Worm (Caenorhabditis elegans) whole organism, late embryonic: ENCODE results near the gene ZK822.1.

ENCODE experiments used
- C38D4.7 ChIP-seq: fragments of 200-800 bp; sonication (Bioruptor generic); optimal IDR thresholded peaks from 2 replicates; lab custom pipeline; 2018; ENCODE audit warnings: mild to moderate bottlenecking, missing genetic modification characterization, moderate library complexity, missing compliant biosample characterization
- F13H6.1 ChIP-seq: sonication (generic microtip); optimal IDR thresholded peaks from 2 replicates; lab custom pipeline; 2016; ENCODE audit warnings: missing genetic modification characterization, missing compliant biosample characterization
- T23F11.4 ChIP-seq: fragments of 200-800 bp; sonication (Bioruptor generic); optimal IDR thresholded peaks from 2 replicates; lab custom pipeline; 2018; ENCODE audit warnings: mild to moderate bottlenecking, missing genetic modification characterization, missing compliant biosample characterization
- ama-1 ChIP-seq: fragments of 150-350 bp; optimal IDR thresholded peaks from 2 replicates; lab custom pipeline; 2014
- ceh-18 ChIP-seq: sonication (generic microtip); optimal IDR thresholded peaks from 2 replicates; lab custom pipeline; 2016; ENCODE audit warnings: missing genetic modification characterization, missing compliant biosample characterization
- ceh-2 ChIP-seq: sonication (generic microtip); optimal IDR thresholded peaks from 2 replicates; lab custom pipeline; 2016; ENCODE audit warnings: missing genotype, missing genetic modification characterization, missing compliant biosample characterization
- ceh-24 ChIP-seq: sonication (generic microtip); optimal IDR thresholded peaks from 2 replicates; lab custom pipeline; 2016; ENCODE audit warnings: mild to moderate bottlenecking, missing genetic modification characterization, missing compliant biosample characterization
- ceh-31 ChIP-seq: sonication (generic microtip); optimal IDR thresholded peaks from 2 replicates; lab custom pipeline; 2016; ENCODE audit warnings: missing genetic modification characterization, missing compliant biosample characterization
- ceh-45 ChIP-seq: fragments of 200-800 bp; sonication (Bioruptor generic); IDR thresholded peaks from 2 replicates; pipeline ENCODE4 v1.3.6; 2022; ENCODE audit warnings: missing genetic modification reagents, missing genetic modification characterization, missing compliant biosample characterization
- ceh-48 ChIP-seq: sonication (generic microtip); optimal IDR thresholded peaks from 2 replicates; lab custom pipeline; 2016; ENCODE audit warnings: missing genetic modification characterization, inconsistent platforms, missing compliant biosample characterization
- ceh-9 ChIP-seq: sonication (generic microtip); optimal IDR thresholded peaks from 2 replicates; lab custom pipeline; 2016; ENCODE audit warnings: mild to moderate bottlenecking, missing genetic modification characterization, inconsistent platforms, missing compliant biosample characterization
- che-1 ChIP-seq: sonication (generic microtip); optimal IDR thresholded peaks from 2 replicates; lab custom pipeline; 2016; ENCODE audit warnings: mild to moderate bottlenecking, missing genetic modification characterization, missing compliant biosample characterization
- dmd-4 ChIP-seq: sonication (generic microtip); optimal IDR thresholded peaks from 2 replicates; lab custom pipeline; 2016; ENCODE audit warnings: borderline replicate concordance, missing genetic modification characterization, missing compliant biosample characterization
- elt-2 ChIP-seq: sonication (generic microtip); optimal IDR thresholded peaks from 2 replicates; lab custom pipeline; 2016; ENCODE audit warnings: missing genetic modification reagents, missing genetic modification characterization, missing compliant biosample characterization
- ets-4 ChIP-seq: sonication (generic microtip); optimal IDR thresholded peaks from 2 replicates; lab custom pipeline; 2016; ENCODE audit warnings: missing genetic modification characterization, missing compliant biosample characterization
- fkh-10 ChIP-seq: fragments of 150-350 bp; optimal IDR thresholded peaks from 2 replicates; lab custom pipeline; 2014; ENCODE audit warnings: missing biosample characterization, missing genetic modification reagents, missing genetic modification characterization
- gmeb-2 ChIP-seq: sonication (generic microtip); optimal IDR thresholded peaks from 2 replicates; lab custom pipeline; 2016; ENCODE audit warnings: missing genetic modification characterization, inconsistent platforms, missing compliant biosample characterization
- hlh-30 ChIP-seq: sonication (generic microtip); optimal IDR thresholded peaks from 2 replicates; lab custom pipeline; 2017; ENCODE audit warnings: antibody characterized with exemption, missing genetic modification characterization, missing compliant biosample characterization; ENCODE audit not compliant: insufficient read depth
- hlh-8 ChIP-seq: sonication (generic microtip); optimal IDR thresholded peaks from 2 replicates; lab custom pipeline; 2016; ENCODE audit warnings: missing genotype, missing genetic modification characterization, missing compliant biosample characterization
- lin-11 ChIP-seq: fragments of 200-800 bp; sonication (Bioruptor generic); optimal IDR thresholded peaks from 2 replicates; lab custom pipeline; 2018; ENCODE audit warnings: mild to moderate bottlenecking, missing genetic modification characterization, missing compliant biosample characterization
- mec-3 ChIP-seq: sonication (generic microtip); optimal IDR thresholded peaks from 2 replicates; lab custom pipeline; 2016; ENCODE audit warnings: borderline replicate concordance, missing genetic modification characterization, missing compliant biosample characterization
- nhr-11 ChIP-seq: fragments of 150-350 bp; optimal IDR thresholded peaks from 2 replicates; lab custom pipeline; 2014; ENCODE audit warnings: missing biosample characterization, missing genetic modification characterization
- nhr-232 ChIP-seq: sonication (generic microtip); optimal IDR thresholded peaks from 2 replicates; lab custom pipeline; 2016; ENCODE audit warnings: missing genetic modification characterization, missing compliant biosample characterization
- pat-9 ChIP-seq: fragments of 200-800 bp; sonication (Bioruptor generic); optimal IDR thresholded peaks from 2 replicates; lab custom pipeline; 2018; ENCODE audit warnings: mild to moderate bottlenecking, missing genetic modification characterization, moderate library complexity, missing compliant biosample characterization
- pax-1 ChIP-seq: fragments of 150-350 bp; optimal IDR thresholded peaks from 2 replicates; lab custom pipeline; 2014; ENCODE audit warnings: missing biosample characterization, missing genetic modification characterization
- pha-2 ChIP-seq: sonication (generic microtip); optimal IDR thresholded peaks from 2 replicates; lab custom pipeline; 2017; ENCODE audit warnings: mild to moderate bottlenecking, missing genetic modification characterization, missing compliant biosample characterization
- sox-4 ChIP-seq: sonication (generic microtip); optimal IDR thresholded peaks from 2 replicates; lab custom pipeline; 2017; ENCODE audit warnings: mild to moderate bottlenecking, missing genetic modification characterization, inconsistent platforms, missing compliant biosample characterization
- ttx-3 ChIP-seq: sonication (generic microtip); optimal IDR thresholded peaks from 2 replicates; lab custom pipeline; 2016; ENCODE audit warnings: missing genetic modification reagents, missing genetic modification characterization, missing compliant biosample characterization
- unc-42 ChIP-seq: sonication (generic microtip); optimal IDR thresholded peaks from 2 replicates; lab custom pipeline; 2016; ENCODE audit warnings: missing genotype, missing genetic modification characterization, missing compliant biosample characterization
- unc-86 ChIP-seq: sonication (generic microtip); optimal IDR thresholded peaks from 2 replicates; lab custom pipeline; 2016; ENCODE audit warnings: missing genetic modification characterization, missing compliant biosample characterization

ZK822.1 gene

DNA sequence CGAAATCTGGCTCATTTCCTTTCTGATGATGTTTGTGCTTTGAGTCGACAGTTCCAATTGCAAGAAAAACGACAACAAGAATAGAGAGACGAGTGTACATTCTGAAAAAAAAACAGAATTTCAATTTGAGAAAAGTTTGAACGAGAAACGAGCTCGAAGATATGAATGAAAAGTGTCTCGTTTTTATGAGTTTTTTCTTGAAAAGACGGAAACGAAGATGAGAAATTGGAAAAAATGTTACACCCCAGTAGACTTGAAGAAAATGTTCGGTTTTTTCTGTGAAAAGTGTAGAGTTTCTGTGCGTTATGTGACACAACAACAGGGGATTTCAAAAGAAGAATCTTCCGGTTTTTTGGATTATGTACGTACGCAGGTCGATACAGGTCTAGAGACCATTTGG is 1.1 kb upstream of the ZK822.1 start, which contains the start of gene srlf-31:
Gene srlf-31, minus strand, starts transcription at position 101 of the 400 bp plus-strand sequence.
- TF ChIP-seq nhr-11 (tag; lab: Kevin White, UChicago) (no peak), ceh-2 (tag; lab: Kevin White, UChicago) (no peak), F13H6.1 (no peak), ama-1 (lab: Kevin White, UChicago) (no peak)

DNA sequence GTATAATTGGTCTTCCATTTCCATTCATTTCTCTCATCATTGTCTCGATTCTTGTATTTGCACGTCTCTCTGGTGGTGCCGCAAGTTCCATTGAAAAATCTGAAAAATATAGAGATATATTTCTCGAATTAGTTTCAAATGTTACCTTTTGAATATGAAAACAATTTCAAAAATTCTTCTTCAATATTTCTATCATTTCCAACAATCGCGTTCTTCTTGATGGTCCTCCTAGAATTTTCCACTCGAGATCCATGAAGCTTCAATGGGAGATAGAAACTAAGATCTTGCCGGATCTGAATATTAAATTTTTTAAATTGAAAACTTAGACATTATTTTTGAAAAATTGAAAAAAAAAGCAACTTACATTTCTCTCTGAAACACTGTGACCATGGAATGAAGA is 2.9 kb downstream of the ZK822.1 start:
- no peak for TF ChIP-seq ceh-2 (tag; lab: Kevin White, UChicago)
- no peak for TF ChIP-seq nhr-232 (tag; lab: Kevin White, UChicago)
- TF ChIP-seq pax-1 (tag; lab: Kevin White, UChicago): no peak
- no peak for TF ChIP-seq gmeb-2 (tag; lab: Kevin White, UChicago)
- no peak for TF ChIP-seq lin-11 (tag; lab: Kevin White, UChicago)
- no peak for TF ChIP-seq ceh-31 (tag; lab: Kevin White, UChicago)
- TF ChIP-seq C38D4.7 (GFP tag; lab: Kevin White, UChicago): no peak
- TF ChIP-seq ceh-48: no peak
- TF ChIP-seq ttx-3 (tag; lab: Kevin White, UChicago): no peak
- no peak for TF ChIP-seq ceh-24 (tag; lab: Kevin White, UChicago)
- no peak for TF ChIP-seq ceh-45 (GFP tag; lab: Robert Waterston, UW)
- TF ChIP-seq fkh-10 (GFP tag; lab: Kevin White, UChicago): no peak
- no peak for TF ChIP-seq sox-4 (tag; lab: Kevin White, UChicago)
- TF ChIP-seq unc-86 (tag; lab: Kevin White, UChicago): no peak
- TF ChIP-seq mec-3 (tag; lab: Kevin White, UChicago): no peak
- no peak for TF ChIP-seq che-1 (tag; lab: Kevin White, UChicago)
- TF ChIP-seq hlh-8: no peak
- TF ChIP-seq unc-42 (tag; lab: Kevin White, UChicago): no peak

DNA sequence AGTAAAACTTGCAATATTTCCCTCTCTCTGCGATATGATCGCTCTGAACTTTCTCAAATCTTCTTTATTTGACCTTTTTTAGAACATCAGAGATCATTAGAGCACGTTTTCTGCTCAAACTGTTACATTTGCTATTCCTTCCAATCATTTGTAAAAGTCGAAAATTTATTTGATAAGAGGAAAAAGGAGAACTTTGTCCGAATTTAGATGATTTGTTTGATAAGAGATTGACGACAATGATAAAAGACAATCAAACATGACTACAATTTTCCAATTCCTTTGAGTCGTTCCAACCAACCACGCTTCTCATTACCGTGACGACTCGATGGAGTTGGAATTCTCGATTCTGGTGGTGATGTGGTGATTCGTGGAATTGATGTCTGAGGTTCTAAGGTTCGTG is 4.0 kb downstream of the ZK822.1 start:
- TF ChIP-seq elt-2 (tag; lab: Kevin White, UChicago) (peak; percentile 20), T23F11.4 (GFP tag; lab: Kevin White, UChicago) (no peak)

DNA sequence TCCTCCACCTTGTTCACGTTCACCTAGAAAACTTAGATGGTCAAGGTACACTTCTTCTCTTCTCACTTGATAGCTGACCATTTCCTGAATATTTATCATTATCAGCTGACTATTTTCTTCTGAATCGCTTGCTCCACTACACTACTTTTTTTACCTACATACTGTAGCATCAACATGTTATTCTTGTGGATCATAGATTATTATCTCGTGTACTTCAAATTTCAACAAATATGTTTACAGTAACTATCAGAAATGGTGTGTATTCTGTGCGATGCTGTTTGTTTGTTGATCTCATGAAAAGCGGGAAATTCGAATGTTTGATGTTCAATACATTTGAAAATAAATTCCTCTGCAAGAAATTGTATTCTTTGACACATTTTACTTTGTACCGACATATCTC is 5.0 kb downstream of the ZK822.1 start, which contains the start of gene ZK822.10:
Gene ZK822.10, plus strand, starts transcription at position 231 of the 400 bp plus-strand sequence.
- TF ChIP-seq unc-42 (tag; lab: Kevin White, UChicago) (no peak), hlh-30 (tag; lab: Kevin White, UChicago) (no peak), nhr-232 (tag; lab: Kevin White, UChicago) (no peak), ceh-2 (tag; lab: Kevin White, UChicago) (no peak), T23F11.4 (GFP tag; lab: Kevin White, UChicago) (no peak), dmd-4 (tag; lab: Kevin White, UChicago) (no peak), ceh-18 (tag; lab: Kevin White, UChicago) (no peak), F13H6.1 (no peak), ceh-24 (tag; lab: Kevin White, UChicago) (no peak), pat-9 (tag; lab: Kevin White, UChicago) (no peak), ceh-9 (no peak), ets-4 (no peak)

DNA sequence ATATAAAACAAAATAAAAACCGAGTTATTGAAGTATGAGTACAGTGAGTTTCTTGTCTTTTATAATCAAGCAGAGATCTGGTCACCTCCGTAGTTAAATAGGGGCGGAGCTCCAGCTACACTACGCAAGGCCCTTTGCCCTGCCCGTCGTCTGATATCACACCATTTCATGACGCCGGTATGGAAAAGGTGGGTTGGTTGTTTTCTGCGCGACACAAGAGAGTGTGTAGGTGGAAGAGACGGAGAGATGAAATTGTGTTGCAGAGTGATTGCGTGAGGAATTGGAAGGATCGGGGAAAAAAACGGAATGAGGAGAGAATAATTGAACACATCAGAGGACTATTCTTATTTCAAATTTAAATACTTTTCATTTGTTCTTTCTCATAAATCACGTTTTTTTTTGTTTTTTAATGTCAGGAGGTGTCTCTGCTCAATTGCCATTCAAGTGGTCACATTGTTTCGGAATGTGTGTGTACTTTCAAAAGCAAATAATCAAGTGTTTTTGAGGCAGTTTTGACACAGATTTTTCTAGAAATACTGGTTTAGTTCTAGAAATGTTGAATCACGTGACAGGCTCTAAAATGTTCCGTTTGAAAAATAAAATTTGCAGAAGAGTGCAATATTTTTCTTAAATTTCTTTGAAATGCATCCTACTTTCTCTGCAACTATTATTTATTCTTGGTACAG is 6.0 kb downstream of the ZK822.1 start, which contains the start of gene ZK822.9:
Gene ZK822.9, plus strand, starts transcription at position 180 of the 686 bp plus-strand sequence.
- TF ChIP-seq unc-86 (tag; lab: Kevin White, UChicago): no peak
- peak; percentile 35 for TF ChIP-seq hlh-30 (tag; lab: Kevin White, UChicago)
- TF ChIP-seq pha-2 (tag; lab: Kevin White, UChicago): no peak
